Worm (Caenorhabditis elegans) whole organism, young adult: ENCODE results near the gene F35G12.12.

Experiments
- F49E8.2 ChIP-seq: sonication (generic microtip); optimal IDR thresholded peaks from 3 replicates; lab custom pipeline; 2017; ENCODE audit warnings: missing genetic modification characterization, mild to moderate bottlenecking, missing compliant biosample characterization, antibody characterized with exemption, moderate library complexity; ENCODE audit not compliant: insufficient read depth
- Y79H2A.3 ChIP-seq: fragments of 200-800 bp; sonication (Bioruptor generic); conservative IDR thresholded peaks from 2 replicates; pipeline ENCODE4 v1.3.6; 2022; ENCODE audit warnings: missing genetic modification reagents, missing genetic modification characterization, missing compliant biosample characterization
- attf-5 ChIP-seq: fragments of 200-800 bp; sonication (Bioruptor generic); optimal IDR thresholded peaks from 2 replicates; lab custom pipeline; 2018; ENCODE audit warnings: mild to moderate bottlenecking, missing genetic modification characterization, missing compliant biosample characterization
- let-526 ChIP-seq: fragments of 200-800 bp; sonication (Bioruptor generic); IDR thresholded peaks from 2 replicates; pipeline ENCODE4 v1.3.6; 2022; ENCODE audit warnings: missing genetic modification reagents, missing genetic modification characterization, missing compliant biosample characterization
- nfya-1 ChIP-seq: sonication (generic microtip); optimal IDR thresholded peaks from 2 replicates; lab custom pipeline; 2017; ENCODE audit warnings: antibody characterized with exemption, missing compliant biosample characterization, missing genetic modification characterization, borderline replicate concordance; ENCODE audit not compliant: insufficient read depth
- pha-4 ChIP-seq: fragments of 150-350 bp; sonication (generic microtip); optimal IDR thresholded peaks from 2 replicates; lab custom pipeline; 2014; ENCODE audit warnings: missing biosample characterization, missing genetic modification reagents, missing genetic modification characterization
- snpc-4 ChIP-seq, 5 experiments: fragments of 150-350 bp in 1 of 5; sonication (generic microtip) in 4 of 5; optimal IDR thresholded peaks; 2 replicates each; lab custom pipeline; 2014 to 2018; ENCODE audit warnings: missing genetic modification characterization in 5 of 5, missing biosample characterization in 3 of 5, antibody characterized with exemption in 2 of 5, mild to moderate bottlenecking in 2 of 5, missing compliant biosample characterization in 2 of 5, missing genotype in 2 of 5, moderate library complexity in 2 of 5, missing genetic modification reagents in 1 of 5

DNA sequence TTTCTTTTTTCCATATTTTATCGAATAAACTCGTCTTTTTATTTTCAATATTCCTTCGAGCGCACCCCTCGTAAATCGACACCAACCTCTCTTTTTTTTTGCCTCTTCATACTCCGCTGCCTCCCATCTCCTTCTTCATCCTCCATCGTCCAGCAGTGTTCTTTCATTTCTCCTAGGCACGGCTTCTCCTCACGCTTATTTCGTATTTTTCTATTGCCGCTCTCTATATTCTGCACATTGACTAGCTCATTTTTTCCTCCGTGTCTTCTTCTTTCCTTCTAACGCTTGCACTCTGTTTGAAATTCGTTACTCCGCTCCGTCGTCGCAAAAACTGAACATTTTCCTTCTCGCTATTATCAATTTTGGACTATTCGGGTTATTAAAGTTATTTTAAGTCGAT is 26.2 kb upstream of the F35G12.12 start:
- TF ChIP-seq pha-4 (tag; lab: Kevin White, UChicago) (no peak), snpc-4 (GFP tag; optimal IDR thresholded peaks at IDR 0.05; lab: Kevin White, UChicago) (no peak), snpc-4 (tag; optimal IDR thresholded peaks at IDR 0.05; lab: Kevin White, UChicago) (no peak), attf-5 (GFP tag; lab: Kevin White, UChicago) (no peak), Y79H2A.3 (GFP tag; lab: Robert Waterston, UW) (no peak), let-526 (GFP tag; lab: Robert Waterston, UW) (no peak), nfya-1 (tag; lab: Kevin White, UChicago) (no peak), F49E8.2 (tag; lab: Kevin White, UChicago) (no peak)
